Worm (Caenorhabditis elegans) whole organism, L4 larva: Measurements from ENCODE around the gene gap-1.
A peak's percentile ranks its signal among the peaks of the same experiment; 100 is the strongest.

Experiments used
- D1046.2 ChIP-seq: fragments of 200-800 bp; sonication (Bioruptor generic); IDR thresholded peaks from 2 replicates; pipeline ENCODE4 v1.3.6; 2022; ENCODE audit warnings: missing genetic modification characterization, missing compliant biosample characterization
- F10B5.3 ChIP-seq: sonication (generic microtip); optimal IDR thresholded peaks from 2 replicates; lab custom pipeline; 2016; ENCODE audit warnings: mild to moderate bottlenecking, missing genetic modification characterization, missing compliant biosample characterization
- F49E8.2 ChIP-seq: sonication (generic microtip); optimal IDR thresholded peaks from 2 replicates; lab custom pipeline; 2016; ENCODE audit warnings: missing compliant biosample characterization, mild to moderate bottlenecking, missing genetic modification characterization, borderline replicate concordance
- T20F7.1 ChIP-seq: fragments of 200-800 bp; sonication (Bioruptor generic); optimal IDR thresholded peaks from 2 replicates; lab custom pipeline; 2018; ENCODE audit warnings: mild to moderate bottlenecking, missing genetic modification characterization, missing compliant biosample characterization
- T26A8.4 ChIP-seq: fragments of 200-800 bp; sonication (Bioruptor generic); IDR thresholded peaks from 2 replicates; pipeline ENCODE4 v1.3.6; 2022; ENCODE audit warnings: missing genetic modification characterization, missing compliant biosample characterization
- Y48G9A.11 ChIP-seq: fragments of 200-800 bp; sonication (Bioruptor generic); IDR thresholded peaks from 2 replicates; pipeline ENCODE4 v1.3.6; 2022; ENCODE audit warnings: missing genetic modification reagents, missing genetic modification characterization, missing compliant biosample characterization
- Y75B8A.6 ChIP-seq: fragments of 200-800 bp; sonication (Bioruptor generic); IDR thresholded peaks from 2 replicates; pipeline ENCODE4 v1.3.6; 2022; ENCODE audit warnings: missing genetic modification reagents, missing genetic modification characterization, missing compliant biosample characterization
- ZK337.2 ChIP-seq: fragments of 200-800 bp; sonication (Bioruptor generic); IDR thresholded peaks from 2 replicates; pipeline ENCODE4 v1.3.6; 2022; ENCODE audit warnings: missing genetic modification reagents, missing genetic modification characterization, missing compliant biosample characterization
- ceh-20 ChIP-seq: fragments of 200-800 bp; sonication (Bioruptor generic); IDR thresholded peaks from 2 replicates; pipeline ENCODE4 v1.3.6; 2022; ENCODE audit warnings: missing genetic modification reagents, missing genetic modification characterization, missing compliant biosample characterization
- ceh-62 ChIP-seq: sonication (generic microtip); optimal IDR thresholded peaks from 2 replicates; lab custom pipeline; 2017; ENCODE audit warnings: missing biosample characterization, missing genetic modification characterization
- ceh-82 ChIP-seq: sonication (generic microtip); optimal IDR thresholded peaks from 2 replicates; lab custom pipeline; 2017; ENCODE audit warnings: missing biosample characterization, missing genetic modification characterization
- cey-2 ChIP-seq: sonication (generic microtip); optimal IDR thresholded peaks from 3 replicates; lab custom pipeline; 2017; ENCODE audit warnings: missing genetic modification characterization, mild to moderate bottlenecking, missing compliant biosample characterization, antibody characterized with exemption, borderline replicate concordance; ENCODE audit not compliant: insufficient read depth
- daf-16 ChIP-seq, 3 experiments: sonication (generic microtip); optimal IDR thresholded peaks; 2 replicates each; lab custom pipeline; 2016 to 2017; ENCODE audit warnings: missing genetic modification characterization in 3 of 3, missing genetic modification reagents in 3 of 3, mild to moderate bottlenecking in 2 of 3, missing compliant biosample characterization in 2 of 3, missing biosample characterization in 1 of 3, moderate library complexity in 1 of 3
- dmd-6 ChIP-seq: fragments of 200-800 bp; sonication (Bioruptor generic); IDR thresholded peaks from 2 replicates; pipeline ENCODE4 v1.3.6; 2022; ENCODE audit warnings: missing genetic modification reagents, missing genetic modification characterization, missing compliant biosample characterization
- dmd-8 ChIP-seq: fragments of 200-800 bp; sonication (Bioruptor generic); IDR thresholded peaks from 2 replicates; pipeline ENCODE4 v1.3.6; 2022; ENCODE audit warnings: missing genetic modification characterization, missing compliant biosample characterization
- dve-1 ChIP-seq: sonication (generic microtip); optimal IDR thresholded peaks from 2 replicates; lab custom pipeline; 2017; ENCODE audit warnings: antibody characterized with exemption, mild to moderate bottlenecking, missing genetic modification characterization, missing compliant biosample characterization; ENCODE audit not compliant: insufficient read depth
- egl-27 ChIP-seq: sonication (generic microtip); optimal IDR thresholded peaks from 3 replicates; lab custom pipeline; 2017; ENCODE audit warnings: missing biosample characterization, missing genetic modification reagents, missing genetic modification characterization
- egl-43 ChIP-seq: fragments of 200-800 bp; sonication (Bioruptor generic); IDR thresholded peaks from 2 replicates; pipeline ENCODE4 v1.3.6; 2022; ENCODE audit warnings: missing genetic modification reagents, missing genetic modification characterization, missing compliant biosample characterization
- fos-1 ChIP-seq: fragments of 150-350 bp; optimal IDR thresholded peaks from 2 replicates; lab custom pipeline; 2014; ENCODE audit warnings: missing biosample characterization, missing genetic modification characterization
- hif-1 ChIP-seq, 2 experiments: sonication (generic microtip); optimal IDR thresholded peaks; 2 replicates each; lab custom pipeline; 2016 to 2017; ENCODE audit warnings: missing compliant biosample characterization in 2 of 2, missing genetic modification characterization in 2 of 2, missing genetic modification reagents in 2 of 2, missing genotype in 2 of 2, mild to moderate bottlenecking in 1 of 2
- hlh-11 ChIP-seq: fragments of 200-800 bp; sonication (Bioruptor generic); optimal IDR thresholded peaks from 2 replicates; lab custom pipeline; 2018; ENCODE audit warnings: mild to moderate bottlenecking, missing genetic modification characterization, missing compliant biosample characterization
- lim-7 ChIP-seq: fragments of 200-800 bp; sonication (Bioruptor generic); IDR thresholded peaks from 2 replicates; pipeline ENCODE4 v1.3.6; 2022; ENCODE audit warnings: missing genetic modification characterization, missing compliant biosample characterization
- lin-1 ChIP-seq: fragments of 200-800 bp; sonication (Bioruptor generic); IDR thresholded peaks from 2 replicates; pipeline ENCODE4 v1.3.6; 2022; ENCODE audit warnings: missing genetic modification reagents, missing genetic modification characterization, missing compliant biosample characterization
- lin-13 ChIP-seq: fragments of 150-350 bp; optimal IDR thresholded peaks from 2 replicates; lab custom pipeline; 2014; ENCODE audit warnings: missing biosample characterization, missing genetic modification reagents, missing genetic modification characterization
- lin-38 ChIP-seq: fragments of 200-800 bp; sonication (Bioruptor generic); IDR thresholded peaks from 2 replicates; pipeline ENCODE4 v1.3.6; 2022; ENCODE audit warnings: missing genetic modification reagents, missing genetic modification characterization, missing compliant biosample characterization
- lin-39 ChIP-seq: fragments of 150-350 bp; optimal IDR thresholded peaks from 2 replicates; lab custom pipeline; 2014; ENCODE audit warnings: missing biosample characterization, missing genetic modification reagents, missing genetic modification characterization
- lsy-2 ChIP-seq, 2 experiments: fragments of 150-350 bp in 1 of 2; sonication (generic microtip) in 1 of 2; optimal IDR thresholded peaks; 2 replicates each; lab custom pipeline; 2014 to 2017; ENCODE audit warnings: missing biosample characterization in 2 of 2, missing genetic modification characterization in 2 of 2
- madf-9 ChIP-seq: fragments of 200-800 bp; sonication (Bioruptor generic); conservative IDR thresholded peaks from 2 replicates; pipeline ENCODE4 v1.3.6; 2022; ENCODE audit warnings: missing genetic modification reagents, missing genetic modification characterization, missing compliant biosample characterization
- nhr-10 ChIP-seq: fragments of 150-350 bp; optimal IDR thresholded peaks from 2 replicates; lab custom pipeline; 2014; ENCODE audit warnings: missing biosample characterization, missing genetic modification characterization
- nhr-28 ChIP-seq: fragments of 150-350 bp; optimal IDR thresholded peaks from 2 replicates; lab custom pipeline; 2014; ENCODE audit warnings: missing biosample characterization, missing genetic modification characterization
- nhr-42 ChIP-seq: fragments of 200-800 bp; sonication (Bioruptor generic); IDR thresholded peaks from 2 replicates; pipeline ENCODE4 v1.3.6; 2022; ENCODE audit warnings: missing genetic modification characterization, missing compliant biosample characterization
- nhr-6 ChIP-seq: fragments of 150-350 bp; optimal IDR thresholded peaks from 2 replicates; lab custom pipeline; 2014; ENCODE audit warnings: missing biosample characterization, missing genetic modification characterization
- nhr-77 ChIP-seq: fragments of 150-350 bp; optimal IDR thresholded peaks from 2 replicates; lab custom pipeline; 2014; ENCODE audit warnings: missing biosample characterization, missing genetic modification characterization
- php-3 ChIP-seq: fragments of 200-800 bp; sonication (Bioruptor generic); IDR thresholded peaks from 2 replicates; pipeline ENCODE4 v1.3.6; 2022; ENCODE audit warnings: missing genetic modification reagents, missing genetic modification characterization, missing compliant biosample characterization
- pqm-1 ChIP-seq: sonication (generic microtip); optimal IDR thresholded peaks from 2 replicates; lab custom pipeline; 2017; ENCODE audit warnings: missing biosample characterization, missing genetic modification characterization
- saeg-2 ChIP-seq: fragments of 200-800 bp; sonication (Bioruptor generic); IDR thresholded peaks from 2 replicates; pipeline ENCODE4 v1.3.6; 2022; ENCODE audit warnings: missing genetic modification reagents, missing genetic modification characterization, missing compliant biosample characterization
- sdz-12 ChIP-seq: fragments of 200-800 bp; sonication (Bioruptor generic); optimal IDR thresholded peaks from 2 replicates; lab custom pipeline; 2018; ENCODE audit warnings: mild to moderate bottlenecking, missing genetic modification characterization, missing compliant biosample characterization
- spr-3 ChIP-seq: fragments of 200-800 bp; sonication (Bioruptor generic); optimal IDR thresholded peaks from 2 replicates; lab custom pipeline; 2018; ENCODE audit warnings: mild to moderate bottlenecking, missing genetic modification characterization, missing compliant biosample characterization
- tra-1 ChIP-seq: fragments of 200-800 bp; sonication (Bioruptor generic); IDR thresholded peaks from 2 replicates; pipeline ENCODE4 v1.3.6; 2022; ENCODE audit warnings: missing genetic modification reagents, missing genetic modification characterization, missing compliant biosample characterization
- unc-130 ChIP-seq: sonication (generic microtip); optimal IDR thresholded peaks from 2 replicates; lab custom pipeline; 2016; ENCODE audit warnings: missing genetic modification reagents, missing genetic modification characterization, missing compliant biosample characterization
- zag-1 ChIP-seq: fragments of 150-350 bp; optimal IDR thresholded peaks from 2 replicates; lab custom pipeline; 2014; ENCODE audit warnings: missing biosample characterization, missing genetic modification characterization
- ztf-11 ChIP-seq: fragments of 150-350 bp; optimal IDR thresholded peaks from 2 replicates; lab custom pipeline; 2014; ENCODE audit warnings: missing biosample characterization, missing genetic modification characterization
- ztf-7 ChIP-seq: fragments of 150-350 bp; optimal IDR thresholded peaks from 2 replicates; lab custom pipeline; 2014; ENCODE audit warnings: missing biosample characterization, missing genetic modification characterization

gap-1 gene

ce11 chrX:2199140-2199539 is 6.8 kb downstream of the gap-1 start, which contains the start of gene T24C12.1:
T24C12.1 (plus strand) TSS chrX:2199440.
- no peak for TF ChIP-seq cey-2 (tag; lab: Kevin White, UChicago)
- TF ChIP-seq Y48G9A.11 (GFP tag; lab: Robert Waterston, UW) = no peak
- no peak for TF ChIP-seq lin-13 (GFP tag; lab: Kevin White, UChicago)
- no peak for TF ChIP-seq ceh-62 (tag; lab: Kevin White, UChicago)
- no peak for TF ChIP-seq dmd-8 (GFP tag; lab: Robert Waterston, UW)
- no peak for TF ChIP-seq php-3 (GFP tag; lab: Robert Waterston, UW)
- no peak for TF ChIP-seq ztf-11
- TF ChIP-seq egl-43 (GFP tag; lab: Robert Waterston, UW) = no peak
- no peak for TF ChIP-seq lin-1
- no peak for TF ChIP-seq egl-27 (tag; lab: Kevin White, UChicago)
- no peak for TF ChIP-seq T20F7.1 (GFP tag; lab: Kevin White, UChicago)
- TF ChIP-seq lsy-2 (tag; optimal IDR thresholded peaks at IDR 0.05; lab: Kevin White, UChicago) = no peak
- TF ChIP-seq ceh-20 (GFP tag; lab: Robert Waterston, UW) = no peak

DNA sequence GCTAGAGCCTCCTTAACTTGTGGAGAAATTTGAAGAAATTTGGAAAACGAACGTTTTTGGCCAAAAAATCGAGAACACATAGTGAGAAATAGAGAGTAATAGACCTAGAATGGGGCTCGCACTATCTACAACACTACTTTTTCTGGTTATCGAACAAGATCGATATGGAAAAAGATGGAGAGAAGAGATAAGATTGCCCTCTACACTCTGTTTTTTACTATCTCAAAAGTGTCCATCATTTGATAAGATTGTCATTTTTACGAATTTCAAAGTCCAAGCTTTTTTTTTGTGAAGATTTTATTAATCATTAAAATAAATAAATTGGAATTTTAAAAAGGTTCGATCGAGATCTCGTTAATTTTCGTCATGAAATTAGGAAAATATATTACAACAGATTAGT is 11.5 kb downstream of the gap-1 start, which contains the start of gene T24C12.3:
Gene T24C12.3, minus strand, starts transcription at position 134 of the 400 bp plus-strand sequence.
- no peak for TF ChIP-seq nhr-6 (tag; lab: Kevin White, UChicago)
- no peak for TF ChIP-seq nhr-10 (tag; lab: Kevin White, UChicago)
- no peak for TF ChIP-seq F49E8.2 (tag; lab: Kevin White, UChicago)
- TF ChIP-seq hlh-11 (tag; lab: Kevin White, UChicago) = peak; percentile 60
- no peak for TF ChIP-seq lin-38 (GFP tag; lab: Robert Waterston, UW)
- TF ChIP-seq T26A8.4 (GFP tag; lab: Robert Waterston, UW) = no peak
- no peak for TF ChIP-seq Y48G9A.11 (GFP tag; lab: Robert Waterston, UW)
- TF ChIP-seq madf-9 (GFP tag; lab: Robert Waterston, UW) = no peak
- TF ChIP-seq cey-2 (tag; lab: Kevin White, UChicago) = no peak
- no peak for TF ChIP-seq lin-39 (tag; lab: Kevin White, UChicago)
- no peak for TF ChIP-seq sdz-12 (GFP tag; lab: Kevin White, UChicago)
- no peak for TF ChIP-seq daf-16 (GFP tag; optimal IDR thresholded peaks at IDR 0.05; lab: Kevin White, UChicago)
- TF ChIP-seq daf-16 (tag; optimal IDR thresholded peaks at IDR 0.05; lab: Kevin White, UChicago) = peak; percentile 72
- TF ChIP-seq tra-1 (GFP tag; lab: Robert Waterston, UW) = no peak
- no peak for TF ChIP-seq egl-27 (tag; lab: Kevin White, UChicago)
- peak; percentile 16 for TF ChIP-seq nhr-77 (tag; lab: Kevin White, UChicago)
- TF ChIP-seq Y75B8A.6 (GFP tag; lab: Robert Waterston, UW) = no peak
- TF ChIP-seq ceh-20 (GFP tag; lab: Robert Waterston, UW) = no peak
- TF ChIP-seq spr-3 (GFP tag; lab: Kevin White, UChicago) = no peak
- no peak for TF ChIP-seq ztf-7 (tag; lab: Kevin White, UChicago)
- TF ChIP-seq dve-1 (tag; lab: Kevin White, UChicago) = peak; percentile 47
- peak; percentile 75 for TF ChIP-seq dmd-6
- no peak for TF ChIP-seq ZK337.2 (GFP tag; lab: Robert Waterston, UW)
- TF ChIP-seq saeg-2 (GFP tag; lab: Robert Waterston, UW) = no peak
- TF ChIP-seq pqm-1 (tag; lab: Kevin White, UChicago) = peak; percentile 96
- no peak for TF ChIP-seq D1046.2 (GFP tag; lab: Robert Waterston, UW)
- TF ChIP-seq lim-7 (GFP tag; lab: Robert Waterston, UW) = no peak
- no peak for TF ChIP-seq hif-1 (tag; optimal IDR thresholded peaks at IDR 0.05; lab: Kevin White, UChicago)
- TF ChIP-seq F10B5.3 (tag; lab: Kevin White, UChicago) = no peak
- no peak for TF ChIP-seq zag-1
- no peak for TF ChIP-seq ceh-82 (tag; lab: Kevin White, UChicago)
- TF ChIP-seq lin-13 (GFP tag; lab: Kevin White, UChicago) = no peak
- TF ChIP-seq nhr-42 (GFP tag; lab: Robert Waterston, UW) = no peak
- TF ChIP-seq nhr-28 (tag; lab: Kevin White, UChicago) = peak; percentile 75
- no peak for TF ChIP-seq unc-130
- TF ChIP-seq T20F7.1 (GFP tag; lab: Kevin White, UChicago) = no peak
- no peak for TF ChIP-seq fos-1 (tag; lab: Kevin White, UChicago)
